Fruit fly (Drosophila melanogaster) whole organism, embryonic: ENCODE measurements around the gene Mtr3.

Experiments used
- Aef1 ChIP-seq: fragments of 200-800 bp; sonication (Bioruptor generic); IDR thresholded peaks from 3 replicates; pipeline ENCODE4 v1.3.6; 2022; ENCODE audit warnings: missing biosample characterization, missing genetic modification characterization
- Bdp1 ChIP-seq: fragments of 200-800 bp; sonication (Bioruptor generic); optimal IDR thresholded peaks from 3 replicates; lab custom pipeline; 2016; ENCODE audit warnings: missing biosample characterization, missing genetic modification characterization
- Bgb ChIP-seq: fragments of 200-800 bp; sonication (Bioruptor generic); IDR thresholded peaks from 2 replicates; pipeline ENCODE4 v1.3.6; 2022; ENCODE audit warnings: missing biosample characterization, missing genetic modification characterization; ENCODE audit not compliant: partially characterized antibody
- C15 ChIP-seq: fragments of 200-800 bp; sonication (Bioruptor generic); IDR thresholded peaks from 3 replicates; pipeline ENCODE4 v1.3.6; 2022; ENCODE audit warnings: missing biosample characterization, missing genetic modification characterization
- CG11085 ChIP-seq: fragments of 200-800 bp; sonication (Bioruptor generic); IDR thresholded peaks from 2 replicates; pipeline ENCODE4 v1.3.6; 2022; ENCODE audit warnings: missing biosample characterization, missing genetic modification characterization
- CG11398 ChIP-seq: fragments of 200-800 bp; sonication (Bioruptor generic); optimal IDR thresholded peaks from 2 replicates; lab custom pipeline; 2016; ENCODE audit warnings: missing biosample characterization, missing genetic modification characterization
- CG13287 ChIP-seq: fragments of 200-800 bp; sonication (Bioruptor generic); IDR thresholded peaks from 2 replicates; pipeline ENCODE4 v1.3.6; 2022; ENCODE audit warnings: missing biosample characterization, missing genetic modification characterization; ENCODE audit not compliant: partially characterized antibody
- CG14667 ChIP-seq: fragments of 200-800 bp; sonication (Bioruptor generic); IDR thresholded peaks from 2 replicates; pipeline ENCODE4 v1.3.6; 2022; ENCODE audit warnings: missing biosample characterization, missing genetic modification characterization
- CG17385 ChIP-seq: fragments of 200-800 bp; sonication (Bioruptor generic); optimal IDR thresholded peaks from 3 replicates; lab custom pipeline; 2018; ENCODE audit warnings: missing biosample characterization, mild to moderate bottlenecking, missing genetic modification characterization
- CG18764 ChIP-seq: fragments of 200-800 bp; sonication (Bioruptor generic); optimal IDR thresholded peaks from 3 replicates; lab custom pipeline; 2016; ENCODE audit warnings: missing biosample characterization, missing genetic modification characterization
- CG2202 ChIP-seq: fragments of 200-800 bp; sonication (Bioruptor generic); optimal IDR thresholded peaks from 2 replicates; lab custom pipeline; 2018; ENCODE audit warnings: missing biosample characterization, mild to moderate bottlenecking, missing genetic modification characterization
- CG31365 ChIP-seq: fragments of 200-800 bp; sonication (Bioruptor generic); optimal IDR thresholded peaks from 2 replicates; lab custom pipeline; 2018; ENCODE audit warnings: missing biosample characterization, mild to moderate bottlenecking, missing genetic modification characterization
- CG31388 ChIP-seq: fragments of 200-800 bp; sonication (Bioruptor generic); optimal IDR thresholded peaks from 2 replicates; lab custom pipeline; 2016; ENCODE audit warnings: missing biosample characterization, missing genetic modification characterization
- CG5245 ChIP-seq: fragments of 200-800 bp; sonication (Bioruptor generic); optimal IDR thresholded peaks from 3 replicates; lab custom pipeline; 2016; ENCODE audit warnings: missing biosample characterization, missing genetic modification characterization
- CG6854 ChIP-seq: fragments of 200-800 bp; sonication (Bioruptor generic); optimal IDR thresholded peaks from 3 replicates; lab custom pipeline; 2017; ENCODE audit warnings: missing biosample characterization, mild to moderate bottlenecking, missing genetic modification characterization
- CG8359 ChIP-seq: fragments of 200-800 bp; sonication (Bioruptor generic); optimal IDR thresholded peaks from 2 replicates; lab custom pipeline; 2017; ENCODE audit warnings: missing biosample characterization, mild to moderate bottlenecking, missing genetic modification characterization, borderline replicate concordance
- CG8388 ChIP-seq: fragments of 200-800 bp; sonication (Bioruptor generic); optimal IDR thresholded peaks from 2 replicates; lab custom pipeline; 2019; ENCODE audit warnings: missing biosample characterization, mild to moderate bottlenecking, missing genetic modification characterization, moderate library complexity
- CG8924 ChIP-seq: fragments of 200-800 bp; optimal IDR thresholded peaks from 3 replicates; lab custom pipeline; 2019; ENCODE audit warnings: missing biosample characterization, mild to moderate bottlenecking, missing genetic modification characterization, moderate library complexity
- CG8944 ChIP-seq: fragments of 200-800 bp; sonication (Bioruptor generic); optimal IDR thresholded peaks from 3 replicates; lab custom pipeline; 2016; ENCODE audit warnings: missing biosample characterization, missing genetic modification characterization
- CG9215 ChIP-seq: fragments of 200-800 bp; sonication (Bioruptor generic); IDR thresholded peaks from 2 replicates; pipeline ENCODE4 v1.3.6; 2022; ENCODE audit warnings: missing biosample characterization, missing genetic modification characterization
- Chrac-16 ChIP-seq: fragments of 200-800 bp; sonication (Bioruptor generic); optimal IDR thresholded peaks from 3 replicates; lab custom pipeline; 2016; ENCODE audit warnings: missing biosample characterization, missing genetic modification characterization
- D19B ChIP-seq: fragments of 200-800 bp; sonication (Bioruptor generic); optimal IDR thresholded peaks from 2 replicates; lab custom pipeline; 2017; ENCODE audit warnings: missing biosample characterization, mild to moderate bottlenecking, missing genetic modification characterization
- Ets97D ChIP-seq: fragments of 200-800 bp; sonication (Bioruptor generic); optimal IDR thresholded peaks from 3 replicates; lab custom pipeline; 2016; ENCODE audit warnings: missing biosample characterization, missing genetic modification characterization
- Hey ChIP-seq: fragments of 200-800 bp; sonication (Bioruptor generic); optimal IDR thresholded peaks from 3 replicates; lab custom pipeline; 2018; ENCODE audit warnings: missing biosample characterization, mild to moderate bottlenecking, missing genetic modification characterization
- Hr51 ChIP-seq, 2 experiments: fragments of 200-800 bp; sonication (Bioruptor generic); optimal IDR thresholded peaks; 2 replicates in 1 of 2; 3 replicates in 1 of 2; lab custom pipeline; 2016 to 2018; ENCODE audit warnings: missing biosample characterization in 2 of 2, missing genetic modification characterization in 2 of 2, mild to moderate bottlenecking in 1 of 2, moderate library complexity in 1 of 2
- Lim3 ChIP-seq: fragments of 200-800 bp; sonication (Bioruptor generic); IDR thresholded peaks from 2 replicates; pipeline ENCODE4 v1.3.6; 2022; ENCODE audit warnings: missing biosample characterization, missing genetic modification characterization
- MTF-1 ChIP-seq: fragments of 200-800 bp; sonication (Bioruptor generic); optimal IDR thresholded peaks from 2 replicates; lab custom pipeline; 2018; ENCODE audit warnings: missing biosample characterization, mild to moderate bottlenecking, missing genetic modification characterization, borderline replicate concordance
- Nf-YA ChIP-seq: fragments of 200-800 bp; sonication (Bioruptor generic); IDR thresholded peaks from 2 replicates; pipeline ENCODE4 v1.3.6; 2022; ENCODE audit warnings: missing biosample characterization, missing genetic modification characterization
- Nf-YB ChIP-seq: fragments of 200-800 bp; sonication (Bioruptor generic); optimal IDR thresholded peaks from 3 replicates; lab custom pipeline; 2019; ENCODE audit warnings: missing biosample characterization, mild to moderate bottlenecking, missing genetic modification characterization, moderate library complexity
- NfI ChIP-seq: fragments of 200-800 bp; sonication (Bioruptor generic); optimal IDR thresholded peaks from 3 replicates; lab custom pipeline; 2018; ENCODE audit warnings: missing biosample characterization, mild to moderate bottlenecking, missing genetic modification characterization, moderate library complexity
- Oaz ChIP-seq: fragments of 200-800 bp; sonication (Bioruptor generic); IDR thresholded peaks from 2 replicates; pipeline ENCODE4 v1.3.6; 2022; ENCODE audit warnings: missing biosample characterization, missing genetic modification characterization
- Sry-β ChIP-seq: fragments of 200-800 bp; sonication (Bioruptor generic); optimal IDR thresholded peaks from 2 replicates; lab custom pipeline; 2018; ENCODE audit warnings: missing biosample characterization, mild to moderate bottlenecking, missing genetic modification characterization, moderate library complexity
- Taf1 ChIP-seq: fragments of 200-800 bp; sonication (Bioruptor generic); IDR thresholded peaks from 2 replicates; pipeline ENCODE4 v1.3.6; 2022; ENCODE audit warnings: missing biosample characterization, missing genetic modification characterization
- Tbp ChIP-seq: fragments of >200 bp; optimal IDR thresholded peaks from 2 replicates; lab custom pipeline; 2018; ENCODE audit warnings: missing biosample characterization, missing genetic modification characterization
- Trl ChIP-seq, 3 experiments: fragments of >200 bp in 2 of 3; fragments of 200-800 bp in 1 of 3; sonication (Bioruptor generic) in 1 of 3; optimal IDR thresholded peaks; 2 replicates in 1 of 3; 3 replicates in 2 of 3; lab custom pipeline; 2016 to 2017; ENCODE audit warnings: missing biosample characterization in 1 of 3, missing genetic modification characterization in 1 of 3
- ac ChIP-seq: fragments of 200-800 bp; sonication (Bioruptor generic); optimal IDR thresholded peaks from 3 replicates; lab custom pipeline; 2017; ENCODE audit warnings: missing biosample characterization, mild to moderate bottlenecking, missing genetic modification characterization
- amos ChIP-seq: fragments of 200-800 bp; sonication (Bioruptor generic); IDR thresholded peaks from 2 replicates; pipeline ENCODE4 v1.3.6; 2022; ENCODE audit warnings: missing biosample characterization, missing genetic modification characterization; ENCODE audit not compliant: partially characterized antibody
- ara ChIP-seq: fragments of 200-800 bp; sonication (Bioruptor generic); IDR thresholded peaks from 2 replicates; pipeline ENCODE4 v1.3.6; 2022; ENCODE audit warnings: missing biosample characterization, missing genetic modification characterization
- az2 ChIP-seq: fragments of 200-800 bp; sonication (Bioruptor generic); optimal IDR thresholded peaks from 3 replicates; lab custom pipeline; 2016; ENCODE audit warnings: missing biosample characterization, missing genetic modification characterization
- cas ChIP-seq: fragments of 200-800 bp; sonication (Bioruptor generic); IDR thresholded peaks from 2 replicates; pipeline ENCODE4 v1.3.6; 2022; ENCODE audit warnings: missing biosample characterization, missing genetic modification characterization
- fd64A ChIP-seq: fragments of 200-800 bp; sonication (Bioruptor generic); optimal IDR thresholded peaks from 3 replicates; lab custom pipeline; 2018; ENCODE audit warnings: missing biosample characterization, mild to moderate bottlenecking, missing genetic modification characterization
- fd96Cb ChIP-seq: fragments of 200-800 bp; sonication (Bioruptor generic); optimal IDR thresholded peaks from 2 replicates; lab custom pipeline; 2018; ENCODE audit warnings: missing biosample characterization, mild to moderate bottlenecking, missing genetic modification characterization, moderate library complexity
- gt ChIP-seq: fragments of 200-800 bp; sonication (Bioruptor generic); IDR thresholded peaks from 2 replicates; pipeline ENCODE4 v1.3.6; 2022; ENCODE audit warnings: missing biosample characterization, missing genetic modification characterization
- hb ChIP-seq: fragments of 200-800 bp; sonication (Bioruptor generic); IDR thresholded peaks from 3 replicates; pipeline ENCODE4 v1.3.6; 2022; ENCODE audit warnings: missing biosample characterization, missing genetic modification characterization; ENCODE audit not compliant: partially characterized antibody
- hth ChIP-seq: fragments of >200 bp; optimal IDR thresholded peaks from 2 replicates; lab custom pipeline; 2017; ENCODE audit warnings: inconsistent platforms
- insv ChIP-seq, 2 experiments: fragments of 200-800 bp; sonication (Bioruptor generic); optimal IDR thresholded peaks; 3 replicates each; lab custom pipeline; 2016 to 2018; ENCODE audit warnings: missing biosample characterization in 2 of 2, missing genetic modification characterization in 2 of 2
- jing ChIP-seq: fragments of 200-800 bp; sonication (Bioruptor generic); optimal IDR thresholded peaks from 2 replicates; lab custom pipeline; 2018; ENCODE audit warnings: missing biosample characterization, mild to moderate bottlenecking, missing genetic modification characterization
- knrl ChIP-seq: fragments of 200-800 bp; sonication (Bioruptor generic); IDR thresholded peaks from 3 replicates; pipeline ENCODE4 v1.3.6; 2022; ENCODE audit warnings: missing biosample characterization, missing genetic modification characterization; ENCODE audit not compliant: partially characterized antibody
- lab ChIP-seq: fragments of 200-800 bp; sonication (Bioruptor generic); optimal IDR thresholded peaks from 3 replicates; lab custom pipeline; 2017; ENCODE audit warnings: missing biosample characterization, missing genetic modification characterization, mild to moderate bottlenecking, moderate library complexity, missing genetic modification reagents
- nerfin-2 ChIP-seq: fragments of 200-800 bp; sonication (Bioruptor generic); IDR thresholded peaks from 2 replicates; pipeline ENCODE4 v1.3.6; 2022; ENCODE audit warnings: missing biosample characterization, missing genetic modification characterization; ENCODE audit not compliant: partially characterized antibody
- stwl ChIP-seq: fragments of 200-800 bp; sonication (Bioruptor generic); optimal IDR thresholded peaks from 3 replicates; lab custom pipeline; 2018; ENCODE audit warnings: missing biosample characterization, mild to moderate bottlenecking, missing genetic modification characterization, moderate library complexity

The Mtr3 gene

DNA sequence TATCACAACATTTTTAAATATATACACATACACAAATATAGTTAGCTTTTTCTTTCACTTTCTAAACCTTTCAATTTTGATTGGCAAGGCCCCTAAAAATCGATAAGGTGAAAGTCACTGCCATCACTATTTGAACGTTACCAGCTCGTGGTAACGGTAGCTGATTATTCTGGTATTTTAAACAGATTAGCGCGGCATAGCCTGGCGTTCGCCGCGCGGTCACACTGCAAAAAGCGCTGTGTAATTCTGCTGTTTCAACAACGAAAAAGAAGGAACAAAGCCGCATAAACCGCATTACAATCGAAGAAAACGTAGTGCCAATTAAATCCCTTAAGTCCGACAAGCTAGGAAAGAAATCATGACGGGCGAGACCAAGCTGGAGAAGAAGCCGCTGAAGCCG, 1.3 kb upstream of the Mtr3 start, which contains the start of gene Rpn1 (continued):
- TF ChIP-seq hth (lab: Kevin White, UChicago) = no peak
- no peak for TF ChIP-seq CG31365 (tag; lab: Kevin White, UChicago)
- no peak for TF ChIP-seq Lim3 (GFP tag; lab: Robert Waterston, UW)
- no peak for TF ChIP-seq CG2202
- no peak for TF ChIP-seq D19B (GFP tag; lab: Kevin White, UChicago)
- no peak for TF ChIP-seq Nf-YB
- no peak for TF ChIP-seq fd64A (GFP tag; lab: Kevin White, UChicago)
- TF ChIP-seq CG6854 (GFP tag; lab: Kevin White, UChicago) = no peak
- no peak for TF ChIP-seq MTF-1
- peak; percentile 21 for TF ChIP-seq Sry-β
- no peak for TF ChIP-seq Aef1 (GFP tag; lab: Robert Waterston, UW)
- TF ChIP-seq knrl (GFP tag; lab: Robert Waterston, UW) = peak; percentile 54; the same call in 2 of the 3 replicates
- peak; percentile 55; the same call in 1 of the 2 replicates for TF ChIP-seq Bgb (GFP tag; lab: Robert Waterston, UW)
- peak; percentile 50 for TF ChIP-seq stwl (tag; lab: Kevin White, UChicago)
- no peak for TF ChIP-seq CG8388 (GFP tag; lab: Kevin White, UChicago)
- no peak for TF ChIP-seq CG18764 (GFP tag; lab: Kevin White, UChicago)
- no peak for TF ChIP-seq NfI (GFP tag; lab: Kevin White, UChicago)
- TF ChIP-seq lab (GFP tag; lab: Kevin White, UChicago) = no peak
- peak; percentile 64 for TF ChIP-seq Ets97D (GFP tag; lab: Kevin White, UChicago)
- TF ChIP-seq CG17385 (GFP tag; lab: Kevin White, UChicago) = no peak
- no peak for TF ChIP-seq az2 (GFP tag; lab: Kevin White, UChicago)
- no peak for TF ChIP-seq Oaz (GFP tag; lab: Robert Waterston, UW)
- TF ChIP-seq Bdp1 = no peak
- peak; percentile 60 for TF ChIP-seq nerfin-2 (GFP tag; lab: Robert Waterston, UW)
- no peak for TF ChIP-seq Tbp (GFP tag; lab: Kevin White, UChicago)
- TF ChIP-seq jing (GFP tag; lab: Kevin White, UChicago) = no peak
- TF ChIP-seq C15 (GFP tag; lab: Robert Waterston, UW) = no peak
- no peak for TF ChIP-seq Hey
- no peak for TF ChIP-seq Trl (optimal IDR thresholded peaks at IDR 0.05; lab: Kevin White, UChicago)
- TF ChIP-seq Trl (GFP tag; optimal IDR thresholded peaks at IDR 0.05; lab: Kevin White, UChicago) = no peak
- TF ChIP-seq fd96Cb (tag; lab: Kevin White, UChicago) = no peak
- no peak for TF ChIP-seq ac (GFP tag; lab: Kevin White, UChicago)
- TF ChIP-seq CG11398 (GFP tag; lab: Kevin White, UChicago) = no peak
- peak; percentile 68 for TF ChIP-seq CG13287 (GFP tag; lab: Robert Waterston, UW)
- no peak for TF ChIP-seq CG9215 (GFP tag; lab: Robert Waterston, UW)
- TF ChIP-seq CG8944 = no peak
- TF ChIP-seq hb (GFP tag; lab: Robert Waterston, UW) = no peak
- no peak for TF ChIP-seq CG31388 (GFP tag; lab: Kevin White, UChicago)
- TF ChIP-seq gt = no peak
- TF ChIP-seq CG14667 (GFP tag; lab: Robert Waterston, UW) = no peak
- no peak for TF ChIP-seq CG5245 (GFP tag; lab: Kevin White, UChicago)
- no peak for TF ChIP-seq Nf-YA (GFP tag; lab: Robert Waterston, UW)
- TF ChIP-seq Chrac-16 (GFP tag; lab: Kevin White, UChicago) = no peak
- TF ChIP-seq CG8924 (tag; lab: Kevin White, UChicago) = no peak
- peak; percentile 57; the same call in 1 of the 2 replicates for TF ChIP-seq amos (GFP tag; lab: Robert Waterston, UW)
- no peak for TF ChIP-seq Taf1 (GFP tag; lab: Robert Waterston, UW)
- TF ChIP-seq CG11085 = no peak
- no peak for TF ChIP-seq Hr51 (GFP tag; optimal IDR thresholded peaks at IDR 0.05; lab: Kevin White, UChicago)
- no peak for TF ChIP-seq insv (GFP tag; optimal IDR thresholded peaks at IDR 0.05; lab: Kevin White, UChicago)
- TF ChIP-seq cas (GFP tag; lab: Robert Waterston, UW) = no peak
- no peak for TF ChIP-seq ara (GFP tag; lab: Robert Waterston, UW)
- no peak for TF ChIP-seq CG8359 (GFP tag; lab: Kevin White, UChicago)
